Worm (Caenorhabditis elegans) whole organism, late embryonic: ENCODE results near the gene hrg-4.
A peak's percentile ranks its signal among the peaks of the same experiment; 100 is the strongest.

Experiments
- F13H6.1 ChIP-seq: sonication (generic microtip); optimal IDR thresholded peaks from 2 replicates; lab custom pipeline; 2016; ENCODE audit warnings: missing genetic modification characterization, missing compliant biosample characterization
- K09A11.1 ChIP-seq: sonication (generic microtip); optimal IDR thresholded peaks from 2 replicates; lab custom pipeline; 2017; ENCODE audit warnings: antibody characterized with exemption, mild to moderate bottlenecking, missing genetic modification characterization, missing compliant biosample characterization; ENCODE audit not compliant: insufficient read depth
- T23F11.4 ChIP-seq: fragments of 200-800 bp; sonication (Bioruptor generic); optimal IDR thresholded peaks from 2 replicates; lab custom pipeline; 2018; ENCODE audit warnings: mild to moderate bottlenecking, missing genetic modification characterization, missing compliant biosample characterization
- Y22D7AL.16 ChIP-seq: sonication (generic microtip); optimal IDR thresholded peaks from 2 replicates; lab custom pipeline; 2016; ENCODE audit warnings: missing genetic modification characterization, missing compliant biosample characterization
- ahr-1 ChIP-seq: sonication (generic microtip); optimal IDR thresholded peaks from 2 replicates; lab custom pipeline; 2016; ENCODE audit warnings: missing genetic modification characterization, missing compliant biosample characterization
- ama-1 ChIP-seq: fragments of 150-350 bp; optimal IDR thresholded peaks from 2 replicates; lab custom pipeline; 2014
- ceh-14 ChIP-seq: sonication (generic microtip); optimal IDR thresholded peaks from 2 replicates; lab custom pipeline; 2016; ENCODE audit warnings: missing genotype, missing genetic modification characterization, missing compliant biosample characterization
- ceh-18 ChIP-seq: sonication (generic microtip); optimal IDR thresholded peaks from 2 replicates; lab custom pipeline; 2016; ENCODE audit warnings: missing genetic modification characterization, missing compliant biosample characterization
- ceh-19 ChIP-seq: fragments of 200-800 bp; sonication (Bioruptor generic); optimal IDR thresholded peaks from 2 replicates; lab custom pipeline; 2018; ENCODE audit warnings: mild to moderate bottlenecking, missing genetic modification characterization, missing compliant biosample characterization
- ceh-24 ChIP-seq: sonication (generic microtip); optimal IDR thresholded peaks from 2 replicates; lab custom pipeline; 2016; ENCODE audit warnings: mild to moderate bottlenecking, missing genetic modification characterization, missing compliant biosample characterization
- ceh-30 ChIP-seq: fragments of 150-350 bp; optimal IDR thresholded peaks from 2 replicates; lab custom pipeline; 2014; ENCODE audit warnings: missing biosample characterization, missing genetic modification characterization
- ceh-34 ChIP-seq: sonication (generic microtip); optimal IDR thresholded peaks from 2 replicates; lab custom pipeline; 2016; ENCODE audit warnings: mild to moderate bottlenecking, missing genetic modification characterization, missing compliant biosample characterization
- ceh-45 ChIP-seq: fragments of 200-800 bp; sonication (Bioruptor generic); IDR thresholded peaks from 2 replicates; pipeline ENCODE4 v1.3.6; 2022; ENCODE audit warnings: missing genetic modification reagents, missing genetic modification characterization, missing compliant biosample characterization
- ceh-48 ChIP-seq: sonication (generic microtip); optimal IDR thresholded peaks from 2 replicates; lab custom pipeline; 2016; ENCODE audit warnings: missing genetic modification characterization, inconsistent platforms, missing compliant biosample characterization
- ceh-6 ChIP-seq: fragments of 200-800 bp; sonication (Bioruptor generic); optimal IDR thresholded peaks from 2 replicates; lab custom pipeline; 2018; ENCODE audit warnings: mild to moderate bottlenecking, missing genetic modification characterization, missing compliant biosample characterization
- che-1 ChIP-seq: sonication (generic microtip); optimal IDR thresholded peaks from 2 replicates; lab custom pipeline; 2016; ENCODE audit warnings: mild to moderate bottlenecking, missing genetic modification characterization, missing compliant biosample characterization
- dmd-4 ChIP-seq: sonication (generic microtip); optimal IDR thresholded peaks from 2 replicates; lab custom pipeline; 2016; ENCODE audit warnings: borderline replicate concordance, missing genetic modification characterization, missing compliant biosample characterization
- dve-1 ChIP-seq: sonication (generic microtip); optimal IDR thresholded peaks from 2 replicates; lab custom pipeline; 2017; ENCODE audit warnings: antibody characterized with exemption, mild to moderate bottlenecking, missing genetic modification characterization, missing compliant biosample characterization
- elt-4 ChIP-seq: sonication (generic microtip); optimal IDR thresholded peaks from 2 replicates; lab custom pipeline; 2016; ENCODE audit warnings: missing genetic modification characterization, missing compliant biosample characterization
- ets-4 ChIP-seq: sonication (generic microtip); optimal IDR thresholded peaks from 2 replicates; lab custom pipeline; 2016; ENCODE audit warnings: missing genetic modification characterization, missing compliant biosample characterization
- eyg-1 ChIP-seq: sonication (generic microtip); optimal IDR thresholded peaks from 2 replicates; lab custom pipeline; 2016; ENCODE audit warnings: missing genotype, missing genetic modification characterization, missing compliant biosample characterization
- fkh-10 ChIP-seq: fragments of 150-350 bp; optimal IDR thresholded peaks from 2 replicates; lab custom pipeline; 2014; ENCODE audit warnings: missing biosample characterization, missing genetic modification reagents, missing genetic modification characterization
- fkh-6 ChIP-seq: sonication (generic microtip); optimal IDR thresholded peaks from 2 replicates; lab custom pipeline; 2016; ENCODE audit warnings: missing genetic modification characterization, missing compliant biosample characterization
- hlh-15 ChIP-seq: sonication (generic microtip); optimal IDR thresholded peaks from 2 replicates; lab custom pipeline; 2016; ENCODE audit warnings: missing genetic modification characterization, missing compliant biosample characterization
- hlh-6 ChIP-seq: sonication (generic microtip); optimal IDR thresholded peaks from 2 replicates; lab custom pipeline; 2016; ENCODE audit warnings: missing genotype, missing genetic modification characterization, missing compliant biosample characterization
- lin-11 ChIP-seq: fragments of 200-800 bp; sonication (Bioruptor generic); optimal IDR thresholded peaks from 2 replicates; lab custom pipeline; 2018; ENCODE audit warnings: mild to moderate bottlenecking, missing genetic modification characterization, missing compliant biosample characterization
- madf-2 ChIP-seq: sonication (generic microtip); optimal IDR thresholded peaks from 2 replicates; lab custom pipeline; 2017; ENCODE audit warnings: missing genetic modification characterization, missing compliant biosample characterization
- mec-3 ChIP-seq: sonication (generic microtip); optimal IDR thresholded peaks from 2 replicates; lab custom pipeline; 2016; ENCODE audit warnings: borderline replicate concordance, missing genetic modification characterization, missing compliant biosample characterization
- nfya-1 ChIP-seq: sonication (generic microtip); optimal IDR thresholded peaks from 2 replicates; lab custom pipeline; 2017; ENCODE audit warnings: missing genetic modification characterization, mild to moderate bottlenecking, missing compliant biosample characterization, antibody characterized with exemption, moderate library complexity
- npax-4 ChIP-seq: sonication (generic microtip); optimal IDR thresholded peaks from 2 replicates; lab custom pipeline; 2016; ENCODE audit warnings: missing genetic modification characterization, missing compliant biosample characterization
- odd-2 ChIP-seq: sonication (generic microtip); optimal IDR thresholded peaks from 2 replicates; lab custom pipeline; 2017; ENCODE audit warnings: antibody characterized with exemption, mild to moderate bottlenecking, missing genetic modification characterization, missing compliant biosample characterization
- pat-9 ChIP-seq: fragments of 200-800 bp; sonication (Bioruptor generic); optimal IDR thresholded peaks from 2 replicates; lab custom pipeline; 2018; ENCODE audit warnings: mild to moderate bottlenecking, missing genetic modification characterization, moderate library complexity, missing compliant biosample characterization
- pqm-1 ChIP-seq: sonication (generic microtip); optimal IDR thresholded peaks from 2 replicates; lab custom pipeline; 2016; ENCODE audit warnings: missing genetic modification characterization, missing compliant biosample characterization
- ref-2 ChIP-seq: sonication (generic microtip); optimal IDR thresholded peaks from 2 replicates; lab custom pipeline; 2016; ENCODE audit warnings: missing genetic modification characterization, missing compliant biosample characterization
- sdc-2 ChIP-seq: sonication (generic microtip); optimal IDR thresholded peaks from 2 replicates; lab custom pipeline; 2016; ENCODE audit warnings: missing genotype, missing genetic modification characterization, missing compliant biosample characterization
- sox-2 ChIP-seq: fragments of 200-800 bp; sonication (Bioruptor generic); IDR thresholded peaks from 2 replicates; pipeline ENCODE4 v1.3.6; 2022; ENCODE audit warnings: missing genetic modification reagents, missing genetic modification characterization, missing compliant biosample characterization
- sox-4 ChIP-seq: sonication (generic microtip); optimal IDR thresholded peaks from 2 replicates; lab custom pipeline; 2017; ENCODE audit warnings: mild to moderate bottlenecking, missing genetic modification characterization, inconsistent platforms, missing compliant biosample characterization
- syd-9 ChIP-seq: sonication (generic microtip); optimal IDR thresholded peaks from 2 replicates; lab custom pipeline; 2016; ENCODE audit warnings: mild to moderate bottlenecking, missing genetic modification characterization, moderate library complexity, missing compliant biosample characterization
- tbx-2 ChIP-seq: sonication (generic microtip); optimal IDR thresholded peaks from 2 replicates; lab custom pipeline; 2016; ENCODE audit warnings: missing genetic modification characterization, missing compliant biosample characterization
- tbx-7 ChIP-seq: sonication (generic microtip); optimal IDR thresholded peaks from 2 replicates; lab custom pipeline; 2016; ENCODE audit warnings: missing genotype, missing genetic modification characterization, missing compliant biosample characterization
- unc-3 ChIP-seq, 2 experiments: fragments of 200-800 bp in 1 of 2; sonication (Bioruptor generic) in 1 of 2; sonication (generic microtip) in 1 of 2; conservative IDR thresholded peaks in 1 of 2; optimal IDR thresholded peaks in 1 of 2; 2 replicates each; pipeline versions ENCODE4 v1.3.6 to Lab custom; 2016 to 2022; ENCODE audit warnings: missing compliant biosample characterization in 2 of 2, missing genetic modification characterization in 2 of 2, missing genetic modification reagents in 1 of 2
- unc-42 ChIP-seq: sonication (generic microtip); optimal IDR thresholded peaks from 2 replicates; lab custom pipeline; 2016; ENCODE audit warnings: missing genotype, missing genetic modification characterization, missing compliant biosample characterization
- unc-86 ChIP-seq: sonication (generic microtip); optimal IDR thresholded peaks from 2 replicates; lab custom pipeline; 2016; ENCODE audit warnings: missing genetic modification characterization, missing compliant biosample characterization
- zip-5 ChIP-seq: sonication (generic microtip); optimal IDR thresholded peaks from 2 replicates; lab custom pipeline; 2016; ENCODE audit warnings: missing genetic modification characterization, missing compliant biosample characterization

hrg-4 gene

ce11 chrIV:11049806-11050205 is 19.0 kb upstream of the hrg-4 start, which contains the start of gene F36H1.3:
TSS of gene F36H1.3 (plus strand) at chrIV:11050128.
- TF ChIP-seq ets-4 (no peak), hlh-6 (tag; lab: Kevin White, UChicago) (no peak), madf-2 (tag; lab: Kevin White, UChicago) (no peak), zip-5 (no peak), elt-4 (tag; lab: Kevin White, UChicago) (no peak), syd-9 (tag; lab: Kevin White, UChicago) (no peak), sox-2 (GFP tag; lab: Robert Waterston, UW) (no peak), che-1 (tag; lab: Kevin White, UChicago) (no peak), unc-3 (GFP tag; conservative IDR thresholded peaks at IDR 0.05; lab: Robert Waterston, UW) (no peak), unc-3 (tag; optimal IDR thresholded peaks at IDR 0.05; lab: Kevin White, UChicago) (no peak), ahr-1 (no peak), ceh-14 (tag; lab: Kevin White, UChicago) (no peak), npax-4 (no peak), hlh-15 (tag; lab: Kevin White, UChicago) (no peak), dve-1 (tag; lab: Kevin White, UChicago) (no peak), T23F11.4 (GFP tag; lab: Kevin White, UChicago) (no peak), unc-86 (tag; lab: Kevin White, UChicago) (no peak), lin-11 (tag; lab: Kevin White, UChicago) (no peak), tbx-7 (tag; lab: Kevin White, UChicago) (no peak), ceh-6 (no peak)

- TF ChIP-seq dmd-4 (tag; lab: Kevin White, UChicago) (no peak), unc-42 (tag; lab: Kevin White, UChicago) (peak; percentile 44)
Measured at ce11 chrIV:11048871-11049270, 18.1 kb upstream of the hrg-4 start, which contains the start of gene F36H1.11. TSS of gene F36H1.11 (plus strand) at chrIV:11049171.

ce11 chrIV:11044377-11044776 is 13.6 kb upstream of the hrg-4 start:
- TF ChIP-seq fkh-10 (GFP tag; lab: Kevin White, UChicago), result no peak
- TF ChIP-seq zip-5, result no peak
- TF ChIP-seq sox-4 (tag; lab: Kevin White, UChicago), result no peak
- no peak for TF ChIP-seq dve-1 (tag; lab: Kevin White, UChicago)
- no peak for TF ChIP-seq ceh-24
- TF ChIP-seq ceh-30, result no peak
- TF ChIP-seq ceh-34 (tag; lab: Kevin White, UChicago), result no peak
- no peak for TF ChIP-seq eyg-1 (tag; lab: Kevin White, UChicago)
- no peak for TF ChIP-seq fkh-6 (tag; lab: Kevin White, UChicago)
- TF ChIP-seq ref-2, result no peak
- no peak for TF ChIP-seq ceh-6
- TF ChIP-seq ceh-19, result no peak
- no peak for TF ChIP-seq ama-1 (lab: Kevin White, UChicago)
- TF ChIP-seq ceh-48, result no peak
- TF ChIP-seq madf-2 (tag; lab: Kevin White, UChicago), result no peak
- no peak for TF ChIP-seq ceh-18

- peak; percentile 17 for TF ChIP-seq nfya-1
- TF ChIP-seq Y22D7AL.16 (tag; lab: Kevin White, UChicago), result no peak
- TF ChIP-seq tbx-2, result peak; percentile 6
- TF ChIP-seq elt-4 (tag; lab: Kevin White, UChicago), result no peak
Measured at ce11 chrIV:11038665-11039064, 7.9 kb upstream of the hrg-4 start.

DNA sequence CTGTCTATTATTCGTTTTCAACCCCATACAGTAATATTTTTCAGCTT is 7.6 kb upstream of the hrg-4 start, which contains the start of gene kdin-1:
Gene kdin-1, plus strand, starts transcription at position 38 of the 47 bp plus-strand sequence.
- TF ChIP-seq hlh-15 (tag; lab: Kevin White, UChicago) (no peak), ceh-45 (GFP tag; lab: Robert Waterston, UW) (no peak), odd-2 (tag; lab: Kevin White, UChicago) (no peak), pqm-1 (tag; lab: Kevin White, UChicago) (no peak), tbx-2 (no peak), sdc-2 (tag; lab: Kevin White, UChicago) (no peak), ceh-34 (tag; lab: Kevin White, UChicago) (no peak), ceh-6 (no peak), unc-3 (GFP tag; conservative IDR thresholded peaks at IDR 0.05; lab: Robert Waterston, UW) (no peak), unc-3 (tag; optimal IDR thresholded peaks at IDR 0.05; lab: Kevin White, UChicago) (no peak), ahr-1 (no peak), fkh-10 (GFP tag; lab: Kevin White, UChicago) (no peak), K09A11.1 (tag; lab: Kevin White, UChicago) (no peak), eyg-1 (tag; lab: Kevin White, UChicago) (no peak), F13H6.1 (no peak), pat-9 (tag; lab: Kevin White, UChicago) (no peak), mec-3 (tag; lab: Kevin White, UChicago) (no peak)
